Fruit fly (Drosophila melanogaster) whole organism, embryonic: ENCODE measurements around the gene bumpel.
A peak's percentile ranks its signal among the peaks of the same experiment; 100 is the strongest.

Source experiments
- B-H2 ChIP-seq: fragments of 200-800 bp; sonication (Bioruptor generic); optimal IDR thresholded peaks from 2 replicates; lab custom pipeline; 2018; ENCODE audit warnings: missing biosample characterization, mild to moderate bottlenecking, missing genetic modification characterization
- Bdp1 ChIP-seq: fragments of 200-800 bp; sonication (Bioruptor generic); optimal IDR thresholded peaks from 3 replicates; lab custom pipeline; 2016; ENCODE audit warnings: missing biosample characterization, missing genetic modification characterization
- CG10274 ChIP-seq: fragments of 200-800 bp; sonication (Bioruptor generic); optimal IDR thresholded peaks from 3 replicates; lab custom pipeline; 2017; ENCODE audit warnings: missing biosample characterization, mild to moderate bottlenecking, missing genetic modification characterization
- CG11723 ChIP-seq: fragments of 200-800 bp; sonication (Bioruptor generic); optimal IDR thresholded peaks from 2 replicates; lab custom pipeline; 2017; ENCODE audit warnings: missing biosample characterization, mild to moderate bottlenecking, missing genetic modification characterization
- CG1233 ChIP-seq: fragments of 200-800 bp; sonication (Bioruptor generic); optimal IDR thresholded peaks from 4 replicates; lab custom pipeline; 2018; ENCODE audit warnings: missing biosample characterization, mild to moderate bottlenecking, missing genetic modification characterization
- CG12744 ChIP-seq: fragments of 200-800 bp; sonication (Bioruptor generic); optimal IDR thresholded peaks from 2 replicates; lab custom pipeline; 2016; ENCODE audit warnings: missing biosample characterization, missing genetic modification characterization
- CG14710 ChIP-seq: fragments of 200-800 bp; sonication (Bioruptor generic); optimal IDR thresholded peaks from 3 replicates; lab custom pipeline; 2019; ENCODE audit warnings: missing biosample characterization, mild to moderate bottlenecking, missing genetic modification characterization, moderate library complexity
- CG14965 ChIP-seq: fragments of 200-800 bp; sonication (Bioruptor generic); optimal IDR thresholded peaks from 2 replicates; lab custom pipeline; 2016; ENCODE audit warnings: missing biosample characterization, missing genetic modification characterization, borderline replicate concordance
- CG1529 ChIP-seq: fragments of 200-800 bp; sonication (Bioruptor generic); optimal IDR thresholded peaks from 3 replicates; lab custom pipeline; 2018; ENCODE audit warnings: missing biosample characterization, missing genetic modification characterization
- CG15479 ChIP-seq: fragments of 200-800 bp; sonication (Bioruptor generic); optimal IDR thresholded peaks from 3 replicates; lab custom pipeline; 2019; ENCODE audit warnings: missing biosample characterization, mild to moderate bottlenecking, missing genetic modification characterization, moderate library complexity
- CG1603 ChIP-seq: fragments of 200-800 bp; sonication (Bioruptor generic); optimal IDR thresholded peaks from 2 replicates; lab custom pipeline; 2019; ENCODE audit warnings: missing biosample characterization, mild to moderate bottlenecking, missing genetic modification characterization, moderate library complexity
- CG34422 ChIP-seq: fragments of 200-800 bp; sonication (Bioruptor generic); IDR thresholded peaks from 3 replicates; pipeline ENCODE4 v1.3.6; 2022; ENCODE audit warnings: missing biosample characterization, missing genetic modification characterization
- CG43689 ChIP-seq: fragments of 200-800 bp; sonication (Bioruptor generic); IDR thresholded peaks from 2 replicates; pipeline ENCODE4 v1.3.6; 2022; ENCODE audit warnings: missing biosample characterization, missing genetic modification characterization
- CG4730 ChIP-seq: fragments of 200-800 bp; sonication (Bioruptor generic); IDR thresholded peaks from 2 replicates; pipeline ENCODE4 v1.3.6; 2022; ENCODE audit warnings: missing biosample characterization, missing genetic modification characterization
- CG7372 ChIP-seq: fragments of 200-800 bp; sonication (Bioruptor generic); IDR thresholded peaks from 2 replicates; pipeline ENCODE4 v1.3.6; 2022; ENCODE audit warnings: missing biosample characterization, missing genetic modification characterization
- CG7987 ChIP-seq: fragments of 200-800 bp; sonication (Bioruptor generic); optimal IDR thresholded peaks from 2 replicates; lab custom pipeline; 2018; ENCODE audit warnings: missing biosample characterization, mild to moderate bottlenecking, missing genetic modification characterization, moderate library complexity
- Chrac-16 ChIP-seq: fragments of 200-800 bp; sonication (Bioruptor generic); optimal IDR thresholded peaks from 3 replicates; lab custom pipeline; 2016; ENCODE audit warnings: missing biosample characterization, missing genetic modification characterization
- Dll ChIP-seq: fragments of 200-800 bp; sonication (Bioruptor generic); IDR thresholded peaks from 4 replicates; pipeline ENCODE4 v1.3.6; 2022; ENCODE audit warnings: missing biosample characterization, missing genetic modification characterization; ENCODE audit not compliant: partially characterized antibody
- Doc2 ChIP-seq: fragments of 200-800 bp; sonication (Bioruptor generic); IDR thresholded peaks from 2 replicates; pipeline ENCODE4 v1.3.6; 2022; ENCODE audit warnings: missing biosample characterization, missing genetic modification characterization
- Eip74EF ChIP-seq, 2 experiments: fragments of 200-800 bp in 1 of 2; fragments of >200 bp in 1 of 2; sonication (Bioruptor generic) in 1 of 2; optimal IDR thresholded peaks; 2 replicates each; lab custom pipeline; 2017 to 2019; ENCODE audit warnings: missing biosample characterization in 2 of 2, missing genetic modification characterization in 2 of 2, mild to moderate bottlenecking in 1 of 2, moderate library complexity in 1 of 2
- Ets97D ChIP-seq: fragments of 200-800 bp; sonication (Bioruptor generic); optimal IDR thresholded peaks from 3 replicates; lab custom pipeline; 2016; ENCODE audit warnings: missing biosample characterization, missing genetic modification characterization
- Med ChIP-seq: fragments of 200-800 bp; sonication (Bioruptor generic); peaks from one replicate; lab custom pipeline; 2016; ENCODE audit warnings: missing biosample characterization, missing genetic modification characterization, mild to moderate bottlenecking, inconsistent platforms, moderate library complexity
- NK7.1 ChIP-seq: fragments of 200-800 bp; sonication (Bioruptor generic); optimal IDR thresholded peaks from 3 replicates; lab custom pipeline; 2016; ENCODE audit warnings: missing biosample characterization, missing genetic modification characterization
- Rfx ChIP-seq: fragments of 200-800 bp; sonication (Bioruptor generic); IDR thresholded peaks from 2 replicates; pipeline ENCODE4 v1.3.6; 2022; ENCODE audit warnings: missing biosample characterization, missing genetic modification characterization
- Rx ChIP-seq: fragments of 200-800 bp; sonication (Bioruptor generic); IDR thresholded peaks from 2 replicates; pipeline ENCODE4 v1.3.6; 2022; ENCODE audit warnings: missing biosample characterization, missing genetic modification characterization
- Sox102F ChIP-seq: fragments of 200-800 bp; sonication (Bioruptor generic); optimal IDR thresholded peaks from 2 replicates; lab custom pipeline; 2018; ENCODE audit warnings: missing biosample characterization, mild to moderate bottlenecking, missing genetic modification characterization, moderate library complexity
- Xbp1 ChIP-seq: fragments of 200-800 bp; sonication (Bioruptor generic); optimal IDR thresholded peaks from 3 replicates; lab custom pipeline; 2016; ENCODE audit warnings: missing biosample characterization, mild to moderate bottlenecking, missing genetic modification characterization
- Xrp1 ChIP-seq: fragments of 200-800 bp; sonication (Bioruptor generic); IDR thresholded peaks from 2 replicates; pipeline ENCODE4 v1.3.6; 2022; ENCODE audit warnings: missing biosample characterization, missing genetic modification characterization
- al ChIP-seq: fragments of 200-800 bp; sonication (Bioruptor generic); IDR thresholded peaks from 2 replicates; pipeline ENCODE4 v1.3.6; 2022; ENCODE audit warnings: missing biosample characterization, missing genetic modification characterization
- bbx ChIP-seq: fragments of 200-800 bp; sonication (Bioruptor generic); IDR thresholded peaks from 2 replicates; pipeline ENCODE4 v1.3.6; 2022; ENCODE audit warnings: missing biosample characterization, missing genetic modification characterization; ENCODE audit not compliant: partially characterized antibody
- bigmax ChIP-seq: fragments of 200-800 bp; sonication (Bioruptor generic); optimal IDR thresholded peaks from 2 replicates; lab custom pipeline; 2018; ENCODE audit warnings: missing biosample characterization, mild to moderate bottlenecking, missing genetic modification characterization
- btn ChIP-seq: fragments of 200-800 bp; sonication (Bioruptor generic); optimal IDR thresholded peaks from 2 replicates; lab custom pipeline; 2016; ENCODE audit warnings: missing biosample characterization, missing genetic modification characterization
- cg ChIP-seq: fragments of 200-800 bp; sonication (Bioruptor generic); optimal IDR thresholded peaks from 3 replicates; lab custom pipeline; 2019; ENCODE audit warnings: missing biosample characterization, mild to moderate bottlenecking, missing genetic modification characterization, moderate library complexity
- corto ChIP-seq: fragments of 200-800 bp; sonication (Bioruptor generic); optimal IDR thresholded peaks from 2 replicates; lab custom pipeline; 2016; ENCODE audit warnings: missing biosample characterization, mild to moderate bottlenecking, missing genetic modification characterization, moderate library complexity
- crp ChIP-seq, 2 experiments: fragments of 200-800 bp; sonication (Bioruptor generic); optimal IDR thresholded peaks; 2 replicates in 1 of 2; 3 replicates in 1 of 2; lab custom pipeline; 2017; ENCODE audit warnings: missing biosample characterization in 2 of 2, missing genetic modification characterization in 2 of 2, mild to moderate bottlenecking in 1 of 2, moderate library complexity in 1 of 2
- dimm ChIP-seq: fragments of 200-800 bp; sonication (Bioruptor generic); IDR thresholded peaks from 2 replicates; pipeline ENCODE4 v1.3.6; 2022; ENCODE audit warnings: missing biosample characterization, missing genetic modification characterization
- gfzf ChIP-seq: fragments of 200-800 bp; sonication (Bioruptor generic); optimal IDR thresholded peaks from 2 replicates; lab custom pipeline; 2016; ENCODE audit warnings: missing biosample characterization, mild to moderate bottlenecking, missing genetic modification characterization, moderate library complexity
- lbe ChIP-seq: fragments of 200-800 bp; sonication (Bioruptor generic); optimal IDR thresholded peaks from 2 replicates; lab custom pipeline; 2016; ENCODE audit warnings: missing biosample characterization, mild to moderate bottlenecking, missing genetic modification characterization
- luna ChIP-seq: fragments of 200-800 bp; sonication (Bioruptor generic); optimal IDR thresholded peaks from 2 replicates; lab custom pipeline; 2016; ENCODE audit warnings: missing biosample characterization, missing genetic modification characterization
- maf-S ChIP-seq: fragments of 200-800 bp; sonication (Bioruptor generic); optimal IDR thresholded peaks from 2 replicates; lab custom pipeline; 2016; ENCODE audit warnings: missing biosample characterization, missing genetic modification characterization
- pros ChIP-seq: fragments of 200-800 bp; sonication (Bioruptor generic); optimal IDR thresholded peaks from 3 replicates; lab custom pipeline; 2019; ENCODE audit warnings: missing biosample characterization, mild to moderate bottlenecking, missing genetic modification characterization, moderate library complexity
- sisA ChIP-seq: fragments of 200-800 bp; sonication (Bioruptor generic); IDR thresholded peaks from 2 replicates; pipeline ENCODE4 v1.3.6; 2022; ENCODE audit warnings: missing biosample characterization, missing genetic modification characterization
- sr ChIP-seq: fragments of 200-800 bp; sonication (Bioruptor generic); IDR thresholded peaks from 3 replicates; pipeline ENCODE4 v1.3.6; 2022; ENCODE audit warnings: missing biosample characterization, missing genetic modification characterization
- tio ChIP-seq: fragments of 200-800 bp; sonication (Bioruptor generic); optimal IDR thresholded peaks from 2 replicates; lab custom pipeline; 2017; ENCODE audit warnings: missing biosample characterization, missing genetic modification characterization, inconsistent platforms
- tna ChIP-seq: fragments of 200-800 bp; sonication (Bioruptor generic); IDR thresholded peaks from 2 replicates; pipeline ENCODE4 v1.3.6; 2022; ENCODE audit warnings: missing biosample characterization, missing genetic modification characterization; ENCODE audit not compliant: partially characterized antibody
- tup ChIP-seq: fragments of 200-800 bp; sonication (Bioruptor generic); optimal IDR thresholded peaks from 2 replicates; lab custom pipeline; 2016; ENCODE audit warnings: missing biosample characterization, mild to moderate bottlenecking, missing genetic modification characterization, moderate library complexity
- vvl ChIP-seq: fragments of 200-800 bp; sonication (Bioruptor generic); IDR thresholded peaks from 2 replicates; pipeline ENCODE4 v1.3.6; 2022; ENCODE audit warnings: missing biosample characterization, missing genetic modification characterization
- wor ChIP-seq: fragments of 200-800 bp; sonication (Bioruptor generic); IDR thresholded peaks from 2 replicates; pipeline ENCODE4 v1.3.6; 2022; ENCODE audit warnings: missing biosample characterization, missing genetic modification characterization

The bumpel gene

dm6 chr3R:11458022-11458850 lies 39.8 kb upstream of the bumpel start (continued):
- peak; percentile 18 for TF ChIP-seq CG14710 (tag; lab: Kevin White, UChicago)
- TF ChIP-seq maf-S (GFP tag; lab: Kevin White, UChicago) = no peak
- TF ChIP-seq Ets97D (GFP tag; lab: Kevin White, UChicago) = no peak
- no peak for TF ChIP-seq bbx (GFP tag; lab: Robert Waterston, UW)
- peak; percentile 78 for TF ChIP-seq al (GFP tag; lab: Robert Waterston, UW)
- peak; percentile 66 for TF ChIP-seq CG1603 (tag; lab: Kevin White, UChicago)
- TF ChIP-seq CG15479 (GFP tag; lab: Kevin White, UChicago) = no peak
- peak; percentile 25 for TF ChIP-seq tio (GFP tag; lab: Kevin White, UChicago)
- TF ChIP-seq CG4730 = peak; percentile 78
- TF ChIP-seq CG10274 (GFP tag; lab: Kevin White, UChicago) = peak; percentile 16
- TF ChIP-seq tup (GFP tag; lab: Kevin White, UChicago) = no peak
- peak in 1 of 2 experiments; percentile 4 for TF ChIP-seq crp (GFP tag; optimal IDR thresholded peaks at IDR 0.05; lab: Kevin White, UChicago)
- peak; percentile 64; the same call in 1 of the 2 replicates for TF ChIP-seq Doc2 (GFP tag; lab: Robert Waterston, UW)
- peak; percentile 76 for TF ChIP-seq CG34422 (GFP tag; lab: Robert Waterston, UW)
- TF ChIP-seq NK7.1 (GFP tag; lab: Kevin White, UChicago) = peak; percentile 22
- no peak for TF ChIP-seq CG1529 (GFP tag; lab: Kevin White, UChicago)
- peak; percentile 43; the same call in 1 of the 2 replicates for TF ChIP-seq wor
- TF ChIP-seq sr (GFP tag; lab: Robert Waterston, UW) = peak; percentile 42; the same call in 1 of the 3 replicates
- peak; percentile 47 for TF ChIP-seq Bdp1 (GFP tag; lab: Kevin White, UChicago)
- no peak for TF ChIP-seq cg
- TF ChIP-seq CG14965 = no peak
- peak; percentile 78 for TF ChIP-seq CG7372
- TF ChIP-seq luna (GFP tag; lab: Kevin White, UChicago) = peak; percentile 45
- peak; percentile 49 for TF ChIP-seq CG7987 (GFP tag; lab: Kevin White, UChicago)
- peak; percentile 68 for TF ChIP-seq Xbp1 (GFP tag; lab: Kevin White, UChicago)
- no peak for TF ChIP-seq bigmax (GFP tag; lab: Kevin White, UChicago)
- TF ChIP-seq lbe = no peak
- no peak for TF ChIP-seq CG11723
- TF ChIP-seq corto = no peak
- no peak for TF ChIP-seq gfzf
- peak; percentile 93 for TF ChIP-seq Med (GFP tag; lab: Kevin White, UChicago)
- peak; percentile 91 for TF ChIP-seq Rfx (GFP tag; lab: Robert Waterston, UW)
- TF ChIP-seq Dll (GFP tag; lab: Robert Waterston, UW) = no peak
- no peak for TF ChIP-seq CG12744 (GFP tag; lab: Kevin White, UChicago)
- no peak for TF ChIP-seq tna (GFP tag; lab: Robert Waterston, UW)
- TF ChIP-seq Eip74EF (GFP tag; optimal IDR thresholded peaks at IDR 0.05; lab: Kevin White, UChicago) = no peak
- peak; percentile 64 for TF ChIP-seq Rx (GFP tag; lab: Robert Waterston, UW)
- TF ChIP-seq pros (GFP tag; lab: Kevin White, UChicago) = no peak
- TF ChIP-seq CG43689 (GFP tag; lab: Robert Waterston, UW) = 0 out of 2 replicates have a peak, but pooled peaks have one; percentile 26
- TF ChIP-seq btn (GFP tag; lab: Kevin White, UChicago) = no peak
- TF ChIP-seq vvl = peak; percentile 77; the same call in 1 of the 2 replicates
- TF ChIP-seq Xrp1 (GFP tag; lab: Robert Waterston, UW) = peak; percentile 74
- TF ChIP-seq sisA (GFP tag; lab: Robert Waterston, UW) = peak; percentile 64
- TF ChIP-seq B-H2 (GFP tag; lab: Kevin White, UChicago) = no peak
- peak; percentile 6 for TF ChIP-seq Chrac-16 (GFP tag; lab: Kevin White, UChicago)
- 0 out of 2 replicates have a peak, but pooled peaks have one; percentile 40 for TF ChIP-seq dimm
- peak; percentile 65 for TF ChIP-seq Sox102F (GFP tag; lab: Kevin White, UChicago)
- TF ChIP-seq CG1233 (GFP tag; lab: Kevin White, UChicago) = peak; percentile 60
